Worm (Caenorhabditis elegans): ENCODE measurements around the gene drr-2.

Gene drr-2

DNA sequence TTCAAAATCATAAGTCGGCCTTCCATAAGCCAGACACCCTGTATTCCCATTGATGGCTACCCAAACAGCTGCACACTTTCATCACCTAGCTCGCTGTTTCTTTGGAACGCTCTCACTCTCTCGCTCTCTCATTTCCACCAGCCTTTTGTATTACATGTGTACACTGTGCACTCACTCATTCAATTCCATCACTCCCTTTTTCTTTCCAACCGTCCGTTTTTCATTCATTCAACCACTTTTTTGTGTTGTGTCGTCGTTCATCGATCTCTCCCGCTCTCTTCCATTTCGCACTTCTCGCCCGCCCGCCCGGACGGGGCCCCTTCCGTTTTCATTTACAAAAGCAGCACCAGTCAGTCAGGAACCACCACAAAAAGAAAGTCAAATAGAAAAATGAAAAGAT, 14.6 kb upstream of the drr-2 start (continued):
- TF ChIP-seq D2030.7 (GFP tag; IDR thresholded peaks at IDR 0.05) (no peak), B0261.1 (tag; optimal IDR thresholded peaks at IDR 0.05) (no peak)

DNA sequence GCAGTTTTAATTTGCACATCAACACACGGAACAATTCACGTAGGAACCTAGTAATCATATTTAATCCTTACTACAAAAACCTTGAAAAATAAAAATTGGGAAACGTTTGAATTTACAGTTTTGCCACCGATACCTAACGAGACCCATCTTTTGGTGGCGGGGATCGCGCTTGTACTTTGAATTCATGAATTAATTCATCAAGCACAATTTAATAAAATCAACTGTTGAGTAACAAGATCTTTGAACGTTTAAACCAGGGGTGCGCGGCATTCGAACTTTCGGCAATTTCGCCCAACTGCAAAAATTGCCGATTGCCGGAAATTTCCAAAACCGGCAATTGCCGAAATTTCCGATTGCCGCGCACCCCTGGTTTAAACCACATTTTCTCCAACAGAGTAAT, 13.3 kb upstream of the drr-2 start:
- TF ChIP-seq xnd-1 (tag; optimal IDR thresholded peaks at IDR 0.05) (no peak), sea-2 (GFP tag; IDR thresholded peaks at IDR 0.05) (no peak), B0336.3 (GFP tag; IDR thresholded peaks at IDR 0.05) (0 out of 2 replicates have a peak, but pooled peaks have one; percentile 18), Y53G8AR.9 (GFP tag; conservative IDR thresholded peaks at IDR 0.05) (0 out of 2 replicates have a peak, but pooled peaks have one; percentile 48), pbrm-1 (GFP tag; IDR thresholded peaks at IDR 0.05) (no peak), C17E4.6 (GFP tag; IDR thresholded peaks at IDR 0.05) (no peak), him-1 (tag; optimal IDR thresholded peaks at IDR 0.05) (peak; percentile 67), zim-3 (tag; optimal IDR thresholded peaks at IDR 0.05) (peak; percentile 65)

DNA sequence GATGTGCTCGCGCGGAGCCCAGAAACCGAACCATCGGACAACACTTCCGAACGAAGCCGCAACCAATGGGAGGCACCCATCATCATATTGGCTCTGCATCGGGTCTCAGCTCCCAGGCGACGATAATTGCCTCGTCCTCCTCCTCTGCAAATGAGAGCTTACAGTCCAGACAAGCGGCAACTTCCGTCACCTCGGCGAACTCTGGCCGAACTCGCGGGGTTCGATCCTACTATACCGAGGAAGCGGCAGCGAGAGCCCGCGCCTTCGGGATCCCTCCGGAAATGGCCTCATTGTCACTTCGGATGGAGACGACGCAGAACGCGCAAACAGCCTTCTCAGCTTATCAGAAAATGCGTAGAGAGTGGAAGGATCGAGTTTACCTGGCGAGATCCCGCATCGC, 11.6 kb upstream of the drr-2 start:
- TF ChIP-seq lsl-1 (GFP tag; optimal IDR thresholded peaks at IDR 0.05): no peak
- no peak for TF ChIP-seq F55B11.4 (tag; optimal IDR thresholded peaks at IDR 0.05; ENCODE audit: borderline replicate concordance, insufficient read depth)
- TF ChIP-seq zfh-2 (GFP tag; conservative IDR thresholded peaks at IDR 0.05): peak; percentile 88
- TF ChIP-seq hsf-1 (GFP tag; IDR thresholded peaks at IDR 0.05): 0 out of 2 replicates have a peak, but pooled peaks have one; percentile 18
- TF ChIP-seq ztf-22 (GFP tag; optimal IDR thresholded peaks at IDR 0.05): no peak
- TF ChIP-seq egl-44 (GFP tag; IDR thresholded peaks at IDR 0.05): 0 out of 2 replicates have a peak, but pooled peaks have one; percentile 17
- no peak for TF ChIP-seq attf-5 (GFP tag; optimal IDR thresholded peaks at IDR 0.05)
- TF ChIP-seq him-1 (tag; optimal IDR thresholded peaks at IDR 0.05): no peak
- TF ChIP-seq egrh-3 (GFP tag; IDR thresholded peaks at IDR 0.05): peak; percentile 28; the same call in 1 of the 2 replicates
- TF ChIP-seq Y67H2A.10 (GFP tag; conservative IDR thresholded peaks at IDR 0.05): no peak
- no peak for TF ChIP-seq ama-1 (optimal IDR thresholded peaks at IDR 0.05)
- TF ChIP-seq ama-1 (GFP tag; optimal IDR thresholded peaks at IDR 0.05): no peak
- TF ChIP-seq nhr-80 (tag; optimal IDR thresholded peaks at IDR 0.05): no peak

DNA sequence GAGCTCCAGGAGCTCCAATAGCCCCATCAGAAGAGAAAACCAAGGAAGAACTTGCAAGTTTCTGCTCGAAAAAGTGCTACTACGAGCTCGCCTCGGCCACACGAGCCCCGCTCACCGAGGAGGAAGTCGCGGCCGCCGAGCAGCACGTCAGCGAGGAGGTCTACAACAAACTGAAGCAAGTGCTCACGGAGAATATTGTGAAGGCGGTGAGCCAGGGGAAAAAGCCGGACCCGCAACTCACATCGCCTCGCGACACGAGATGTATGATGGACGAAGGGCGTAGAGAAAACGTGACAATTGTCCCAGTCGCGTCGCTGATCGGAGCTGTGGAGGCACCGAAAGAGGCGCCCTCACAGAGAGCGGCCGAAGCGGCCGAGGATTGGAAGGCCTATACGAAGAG, 9.3 kb upstream of the drr-2 start:
- TF ChIP-seq Y53F4B.3 (GFP tag; IDR thresholded peaks at IDR 0.05): no peak
- no peak for TF ChIP-seq rcor-1 (GFP tag; IDR thresholded peaks at IDR 0.05)
- no peak for TF ChIP-seq egl-18 (GFP tag; IDR thresholded peaks at IDR 0.05)
- TF ChIP-seq pbrm-1 (GFP tag; IDR thresholded peaks at IDR 0.05): no peak
- TF ChIP-seq cebp-2 (GFP tag; IDR thresholded peaks at IDR 0.05): no peak
- TF ChIP-seq tbp1 (GFP tag; optimal IDR thresholded peaks at IDR 0.05): no peak
- no peak for TF ChIP-seq him-1 (tag; optimal IDR thresholded peaks at IDR 0.05)
- peak; percentile 51 for TF ChIP-seq zfh-2 (GFP tag; conservative IDR thresholded peaks at IDR 0.05)
- 0 out of 2 replicates have a peak, but pooled peaks have one; percentile 6 for TF ChIP-seq dox-1 (GFP tag; IDR thresholded peaks at IDR 0.05)
- TF ChIP-seq fkh-3 (tag; optimal IDR thresholded peaks at IDR 0.05): no peak
- no peak for TF ChIP-seq D2030.7 (GFP tag; IDR thresholded peaks at IDR 0.05)
- TF ChIP-seq T07F8.4 (tag; optimal IDR thresholded peaks at IDR 0.05): no peak
- no peak for TF ChIP-seq ztf-26 (tag; optimal IDR thresholded peaks at IDR 0.05)
- TF ChIP-seq snpc-1.3 (tag; optimal IDR thresholded peaks at IDR 0.05; ENCODE audit: insufficient read depth): no peak
- no peak for TF ChIP-seq Y56A3A.18 (GFP tag; IDR thresholded peaks at IDR 0.05)
- TF ChIP-seq madf-10 (tag; optimal IDR thresholded peaks at IDR 0.05): no peak
- TF ChIP-seq dpl-1 (GFP tag; optimal IDR thresholded peaks at IDR 0.05): no peak
- peak; percentile 5; the same call in 1 of the 2 replicates for TF ChIP-seq egrh-3 (GFP tag; IDR thresholded peaks at IDR 0.05)
